Worm (Caenorhabditis elegans): ENCODE results near the gene pqn-32.
"Not testable (repeated sequence)": the region's sequence is repeated elsewhere in the genome, so short reads cannot be mapped to it uniquely, and the experiment has no call there.

Gene pqn-32

ce11 chrII:13082403-13082802 is 25.4 kb upstream of the pqn-32 start, which contains the start of gene Y81G3A.6:
Gene Y81G3A.6, minus strand, starts transcription at chrII:13082503.
- TF ChIP-seq ceh-16, lsy-2, nhr-237 (tag; optimal IDR thresholded peaks at IDR 0.05): not testable (repeated sequence)

DNA sequence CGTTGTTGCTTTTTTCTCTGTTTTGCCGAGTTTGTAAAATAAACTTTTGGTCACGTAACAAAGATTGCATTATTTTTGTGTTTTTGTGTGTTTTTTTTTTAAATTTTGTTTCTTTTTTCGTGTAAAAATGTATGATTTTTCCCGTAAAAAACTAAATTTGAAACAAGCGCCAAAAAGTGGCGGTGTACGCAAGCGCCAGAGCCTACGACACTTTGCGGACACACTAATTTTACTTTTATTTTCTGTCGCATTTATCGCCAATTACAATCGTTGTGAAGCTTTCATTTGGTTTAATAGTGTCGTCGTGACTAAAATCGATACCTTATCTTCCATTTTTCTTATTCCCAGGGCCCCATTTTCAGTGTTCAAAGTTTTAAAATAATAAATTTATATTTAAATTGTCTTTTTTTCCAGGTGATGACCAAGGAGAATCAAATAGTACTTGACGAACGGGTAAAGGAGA is 24.0 kb upstream of the pqn-32 start, which contains the start of the genes Y81G3A.1 and gcn-2:
Gene Y81G3A.1 (minus strand): TSS at position 175 of the 463 bp plus-strand sequence.
Gene gcn-2 (plus strand): TSS at position 413 of the 463 bp plus-strand sequence.
- TF ChIP-seq nhr-129 (tag; optimal IDR thresholded peaks at IDR 0.05) (peak; percentile 46), nhr-21 (tag; optimal IDR thresholded peaks at IDR 0.05) (peak; percentile 0), lsy-2 (tag; optimal IDR thresholded peaks at IDR 0.05) (peak in 1 of 2 experiments; percentile 46), sma-9 (GFP tag; optimal IDR thresholded peaks at IDR 0.05) (peak; percentile 52), sma-9 (tag; optimal IDR thresholded peaks at IDR 0.05) (no peak), unc-55 (GFP tag; optimal IDR thresholded peaks at IDR 0.05) (peak; percentile 70), peb-1 (tag; optimal IDR thresholded peaks at IDR 0.05) (no peak), C34F6.9 (tag; optimal IDR thresholded peaks at IDR 0.05) (no peak), ceh-16 (tag; optimal IDR thresholded peaks at IDR 0.05) (peak; percentile 36), sma-3 (GFP tag; optimal IDR thresholded peaks at IDR 0.05) (peak; percentile 29), fos-1 (tag; optimal IDR thresholded peaks at IDR 0.05) (peak; percentile 10), gmeb-1 (tag; optimal IDR thresholded peaks at IDR 0.05) (peak; percentile 96), lin-11 (tag; optimal IDR thresholded peaks at IDR 0.05) (peak; percentile 19), nhr-10 (tag; optimal IDR thresholded peaks at IDR 0.05) (no peak), crh-2 (tag; optimal IDR thresholded peaks at IDR 0.05) (peak; percentile 46), F13H6.1 (tag; optimal IDR thresholded peaks at IDR 0.05) (no peak)

DNA sequence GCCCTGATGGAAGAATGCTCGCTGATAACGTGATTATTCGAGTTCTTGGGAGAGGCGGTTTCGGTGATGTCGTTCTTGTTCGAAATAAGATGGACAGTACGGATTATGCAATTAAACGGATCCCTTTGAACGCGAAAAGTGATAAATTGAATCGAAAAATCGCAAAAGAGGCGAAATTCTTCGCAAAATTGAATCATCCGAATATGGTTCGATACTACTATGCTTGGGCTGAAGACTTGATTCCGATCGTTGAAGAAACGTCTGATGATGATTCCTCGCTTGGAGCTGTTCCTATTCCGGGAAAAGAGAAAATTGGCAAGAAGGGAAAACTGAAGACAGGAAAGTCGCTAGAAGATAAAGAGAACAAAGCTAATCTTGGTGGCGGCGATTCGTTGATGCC is 21.9 kb upstream of the pqn-32 start:
- TF ChIP-seq nhr-11 (tag; optimal IDR thresholded peaks at IDR 0.05) (no peak), ztf-1 (GFP tag; conservative IDR thresholded peaks at IDR 0.05) (no peak), nhr-10 (tag; optimal IDR thresholded peaks at IDR 0.05) (no peak), elt-3 (tag; optimal IDR thresholded peaks at IDR 0.05) (no peak), egl-27 (tag; optimal IDR thresholded peaks at IDR 0.05) (no peak), unc-55 (GFP tag; optimal IDR thresholded peaks at IDR 0.05) (no peak), lin-39 (tag; optimal IDR thresholded peaks at IDR 0.05) (no peak), fos-1 (tag; optimal IDR thresholded peaks at IDR 0.05) (no peak), ceh-16 (tag; optimal IDR thresholded peaks at IDR 0.05) (no peak), skn-1 (tag; optimal IDR thresholded peaks at IDR 0.05) (no peak), unc-62 (GFP tag; optimal IDR thresholded peaks at IDR 0.05) (no peak), gmeb-1 (tag; optimal IDR thresholded peaks at IDR 0.05) (no peak), R02D3.7 (tag; optimal IDR thresholded peaks at IDR 0.05) (no peak), alr-1 (tag; optimal IDR thresholded peaks at IDR 0.05) (no peak), snpc-4 (tag; optimal IDR thresholded peaks at IDR 0.05) (no peak), nhr-12 (tag; optimal IDR thresholded peaks at IDR 0.05) (no peak)

ce11 chrII:13091123-13091522 is 16.7 kb upstream of the pqn-32 start, which contains the start of gene Y81G3A.4:
Gene Y81G3A.4, plus strand, starts transcription at chrII:13091423.
- no peak for TF ChIP-seq lin-11 (tag; optimal IDR thresholded peaks at IDR 0.05)
- TF ChIP-seq mdl-1 (tag; optimal IDR thresholded peaks at IDR 0.05), result no peak
- no peak for TF ChIP-seq fos-1 (tag; optimal IDR thresholded peaks at IDR 0.05)

DNA sequence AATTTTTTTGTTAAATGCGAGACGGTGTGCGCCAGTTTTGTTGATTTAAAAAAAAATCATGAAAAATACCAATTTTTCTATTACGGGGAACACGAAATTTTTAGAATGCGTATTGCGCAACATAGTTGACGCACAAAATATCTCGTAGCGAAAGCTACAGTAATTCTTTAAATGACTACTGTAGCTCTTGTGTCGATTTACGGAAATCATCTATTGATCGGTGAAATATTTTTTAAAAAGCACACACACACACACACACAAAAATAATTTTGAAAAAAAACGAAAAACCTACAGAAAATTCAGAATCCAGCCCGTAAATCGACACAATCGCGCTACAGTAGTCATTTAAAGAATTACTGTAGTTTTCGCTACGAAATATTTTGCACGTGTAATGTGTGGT is 16.0 kb upstream of the pqn-32 start:
- TF ChIP-seq skn-1 (tag; optimal IDR thresholded peaks at IDR 0.05), result no peak
- TF ChIP-seq nhr-237 (tag; optimal IDR thresholded peaks at IDR 0.05), result no peak
- no peak for TF ChIP-seq ceh-82 (tag; optimal IDR thresholded peaks at IDR 0.05)
- no peak for TF ChIP-seq nhr-23 (tag; optimal IDR thresholded peaks at IDR 0.05)
- TF ChIP-seq nhr-77 (tag; optimal IDR thresholded peaks at IDR 0.05), result no peak
- TF ChIP-seq ama-1 (optimal IDR thresholded peaks at IDR 0.05), result no peak
- TF ChIP-seq crh-2 (tag; optimal IDR thresholded peaks at IDR 0.05), result no peak

ce11 chrII:13096345-13096744 is 11.5 kb upstream of the pqn-32 start:
- TF ChIP-seq nhr-77 (tag; optimal IDR thresholded peaks at IDR 0.05) (no peak), R02D3.7 (tag; optimal IDR thresholded peaks at IDR 0.05) (no peak), nhr-6 (tag; optimal IDR thresholded peaks at IDR 0.05) (no peak), mbf-1 (tag; optimal IDR thresholded peaks at IDR 0.05) (no peak), alr-1 (tag; optimal IDR thresholded peaks at IDR 0.05) (no peak), lin-13 (GFP tag; optimal IDR thresholded peaks at IDR 0.05) (no peak), ceh-82 (tag; optimal IDR thresholded peaks at IDR 0.05) (no peak)

All from whole organism, L2 larva.